Worm (Caenorhabditis elegans) whole organism, late embryonic: Measurements from ENCODE around the gene F21H7.12.

Experiments used
- F13H6.1 ChIP-seq: sonication (generic microtip); optimal IDR thresholded peaks from 2 replicates; lab custom pipeline; 2016; ENCODE audit warnings: missing genetic modification characterization, missing compliant biosample characterization
- K09A11.1 ChIP-seq: sonication (generic microtip); optimal IDR thresholded peaks from 2 replicates; lab custom pipeline; 2017; ENCODE audit warnings: antibody characterized with exemption, mild to moderate bottlenecking, missing genetic modification characterization, missing compliant biosample characterization; ENCODE audit not compliant: insufficient read depth
- dmd-4 ChIP-seq: sonication (generic microtip); optimal IDR thresholded peaks from 2 replicates; lab custom pipeline; 2016; ENCODE audit warnings: borderline replicate concordance, missing genetic modification characterization, missing compliant biosample characterization
- dve-1 ChIP-seq: sonication (generic microtip); optimal IDR thresholded peaks from 2 replicates; lab custom pipeline; 2017; ENCODE audit warnings: antibody characterized with exemption, mild to moderate bottlenecking, missing genetic modification characterization, missing compliant biosample characterization
- fax-1 ChIP-seq: sonication (generic microtip); optimal IDR thresholded peaks from 2 replicates; lab custom pipeline; 2016; ENCODE audit warnings: missing genotype, missing genetic modification characterization, missing compliant biosample characterization
- lim-6 ChIP-seq: sonication (generic microtip); optimal IDR thresholded peaks from 2 replicates; lab custom pipeline; 2016; ENCODE audit warnings: missing genetic modification characterization, missing compliant biosample characterization
- lin-11 ChIP-seq: fragments of 200-800 bp; sonication (Bioruptor generic); optimal IDR thresholded peaks from 2 replicates; lab custom pipeline; 2018; ENCODE audit warnings: mild to moderate bottlenecking, missing genetic modification characterization, missing compliant biosample characterization
- nhr-11 ChIP-seq: fragments of 150-350 bp; optimal IDR thresholded peaks from 2 replicates; lab custom pipeline; 2014; ENCODE audit warnings: missing biosample characterization, missing genetic modification characterization
- odd-2 ChIP-seq: sonication (generic microtip); optimal IDR thresholded peaks from 2 replicates; lab custom pipeline; 2017; ENCODE audit warnings: antibody characterized with exemption, mild to moderate bottlenecking, missing genetic modification characterization, missing compliant biosample characterization
- pha-2 ChIP-seq: sonication (generic microtip); optimal IDR thresholded peaks from 2 replicates; lab custom pipeline; 2017; ENCODE audit warnings: mild to moderate bottlenecking, missing genetic modification characterization, missing compliant biosample characterization
- pros-1 ChIP-seq: fragments of 150-350 bp; optimal IDR thresholded peaks from 2 replicates; lab custom pipeline; 2014; ENCODE audit warnings: missing biosample characterization, missing genetic modification reagents, missing genetic modification characterization

ce11 chrV:16202618-16203017 lies 27.3 kb upstream of the F21H7.12 start, which contains the start of gene F11A5.18:
- TF ChIP-seq dmd-4 (tag; lab: Kevin White, UChicago) (no peak), F13H6.1 (no peak), pros-1 (no peak), odd-2 (tag; lab: Kevin White, UChicago) (no peak), fax-1 (tag; lab: Kevin White, UChicago) (no peak), nhr-11 (tag; lab: Kevin White, UChicago) (no peak), pha-2 (tag; lab: Kevin White, UChicago) (no peak), dve-1 (tag; lab: Kevin White, UChicago) (no peak), K09A11.1 (tag; lab: Kevin White, UChicago) (no peak), lim-6 (tag; lab: Kevin White, UChicago) (no peak), lin-11 (no peak)
